Fruit fly (Drosophila melanogaster) whole organism, wandering third instar larva: ENCODE data around the gene Rrp47.

Experiments used
- Abd-B ChIP-seq: fragments of >200 bp; optimal IDR thresholded peaks from 2 replicates; lab custom pipeline; 2017; ENCODE audit warnings: missing biosample characterization, missing genetic modification characterization
- CG32264 ChIP-seq: fragments of 200-800 bp; sonication (Bioruptor generic); optimal IDR thresholded peaks from 2 replicates; lab custom pipeline; 2016; ENCODE audit warnings: missing biosample characterization, missing genetic modification characterization
- GATAd ChIP-seq: sonication (Bioruptor generic); optimal IDR thresholded peaks from 2 replicates; lab custom pipeline; 2016; ENCODE audit warnings: missing biosample characterization, missing genetic modification characterization
- dsf ChIP-seq: sonication (Bioruptor generic); optimal IDR thresholded peaks from 2 replicates; lab custom pipeline; 2016; ENCODE audit warnings: missing biosample characterization, missing genetic modification characterization, borderline replicate concordance
- psq ChIP-seq: fragments of 200-800 bp; sonication (Bioruptor generic); optimal IDR thresholded peaks from 3 replicates; lab custom pipeline; 2017; ENCODE audit warnings: missing biosample characterization, mild to moderate bottlenecking, missing genetic modification characterization, moderate library complexity
- sv ChIP-seq: fragments of 200-800 bp; sonication (Bioruptor generic); optimal IDR thresholded peaks from 3 replicates; lab custom pipeline; 2016; ENCODE audit warnings: missing biosample characterization, missing genetic modification characterization

dm6 chrX:15924805-15925204, 19.9 kb upstream of the Rrp47 start, which contains the start of gene Lcch3:
- TF ChIP-seq CG32264 (GFP tag; lab: Kevin White, UChicago): no peak
- TF ChIP-seq psq: no peak
- TF ChIP-seq sv (GFP tag; lab: Kevin White, UChicago): no peak
- no peak for TF ChIP-seq dsf (GFP tag; lab: Kevin White, UChicago)
- no peak for TF ChIP-seq GATAd (GFP tag; lab: Kevin White, UChicago)
- TF ChIP-seq Abd-B (GFP tag; lab: Kevin White, UChicago): no peak
